Fruit fly (Drosophila melanogaster): ENCODE measurements around the gene CG15172.

Gene CG15172

DNA sequence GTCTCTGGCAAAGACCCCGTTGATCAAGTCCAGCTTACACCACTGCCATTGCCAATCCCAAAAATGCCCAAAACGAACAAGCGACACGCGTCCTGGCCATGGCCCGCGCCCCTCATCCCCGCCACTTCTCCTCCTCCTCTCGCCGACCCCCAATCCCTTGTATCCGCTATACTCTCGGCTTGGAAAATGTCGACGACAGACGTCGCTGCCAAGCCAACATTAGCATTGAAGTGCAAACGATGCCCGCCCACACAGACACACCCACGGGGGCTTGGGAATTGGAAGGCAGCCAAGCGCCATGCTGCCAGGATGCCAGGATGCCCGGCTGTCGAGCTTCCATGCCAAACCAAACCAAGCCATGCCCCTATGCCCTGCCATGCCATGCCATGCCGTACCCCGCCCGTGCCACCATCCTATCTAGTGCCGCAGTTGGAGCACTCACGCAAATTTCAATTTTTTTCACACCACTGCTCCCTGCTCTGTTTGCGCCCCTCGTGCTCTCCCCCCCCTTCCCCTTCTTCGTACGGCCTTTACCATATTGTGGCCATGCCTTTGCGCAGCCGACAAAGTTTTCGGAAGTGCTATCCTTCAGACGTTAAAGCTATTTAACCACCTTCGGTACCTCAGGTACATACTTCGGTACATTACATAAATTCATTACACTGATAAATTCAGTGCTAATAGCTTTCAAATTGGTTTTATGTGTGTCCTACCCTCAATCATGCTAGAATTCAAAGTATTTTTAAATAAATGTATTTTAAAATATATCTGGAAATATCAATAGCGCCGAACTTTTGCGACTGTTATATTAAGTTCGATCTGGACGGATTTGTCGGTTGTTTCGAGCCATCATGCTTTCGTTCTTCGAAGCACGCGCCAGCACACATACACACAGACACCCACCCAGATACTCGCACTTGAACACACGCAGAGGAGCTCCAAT, 668 bp upstream of the CG15172 start:
- TF ChIP-seq CG6276 (GFP tag; optimal IDR thresholded peaks at IDR 0.05) (peak; percentile 72), CG31627 (GFP tag; optimal IDR thresholded peaks at IDR 0.05) (peak; percentile 72), Blimp-1 (GFP tag; optimal IDR thresholded peaks at IDR 0.05) (peak; percentile 61), CG9139 (GFP tag; optimal IDR thresholded peaks at IDR 0.05) (peak; percentile 80), CG3032 (tag; optimal IDR thresholded peaks at IDR 0.05) (peak; percentile 90), CG7368 (GFP tag; optimal IDR thresholded peaks at IDR 0.05) (peak; percentile 53), vri (GFP tag; optimal IDR thresholded peaks at IDR 0.05) (peak; percentile 68), CG6792 (GFP tag; optimal IDR thresholded peaks at IDR 0.05) (peak; percentile 82), Eip75B (GFP tag; optimal IDR thresholded peaks at IDR 0.05) (peak; percentile 78), CG10631 (GFP tag; optimal IDR thresholded peaks at IDR 0.05) (peak; percentile 84), cyc (GFP tag; optimal IDR thresholded peaks at IDR 0.05) (peak; percentile 71), CG11902 (GFP tag; optimal IDR thresholded peaks at IDR 0.05) (peak; percentile 66), Hr39 (GFP tag; optimal IDR thresholded peaks at IDR 0.05) (peak; percentile 67), lz (GFP tag; optimal IDR thresholded peaks at IDR 0.05) (peak; percentile 82), topi (GFP tag; optimal IDR thresholded peaks at IDR 0.05) (peak; percentile 81), Eip93F (GFP tag; optimal IDR thresholded peaks at IDR 0.05) (peak; percentile 56), Hr4 (GFP tag; optimal IDR thresholded peaks at IDR 0.05) (peak; percentile 71), fkh (GFP tag; optimal IDR thresholded peaks at IDR 0.05) (peak; percentile 29), OdsH (GFP tag; optimal IDR thresholded peaks at IDR 0.05) (peak; percentile 84), dsx (GFP tag; optimal IDR thresholded peaks at IDR 0.05; ENCODE audit: poor library complexity, severe bottlenecking) (peak; percentile 84), acj6 (GFP tag; optimal IDR thresholded peaks at IDR 0.05) (peak; percentile 81), CG4318 (GFP tag; optimal IDR thresholded peaks at IDR 0.05) (peak; percentile 65), Ets96B (tag; optimal IDR thresholded peaks at IDR 0.05) (peak; percentile 90), CG8319 (GFP tag; optimal IDR thresholded peaks at IDR 0.05) (peak; percentile 56), CG8119 (GFP tag; IDR thresholded peaks at IDR 0.05) (peak; percentile 89), CG6808 (GFP tag; optimal IDR thresholded peaks at IDR 0.05) (peak; percentile 85), Hr38 (GFP tag; optimal IDR thresholded peaks at IDR 0.05) (no peak), eg (GFP tag; IDR thresholded peaks at IDR 0.05) (peak; percentile 53; the same call in 2 of the 3 replicates), achi (GFP tag; optimal IDR thresholded peaks at IDR 0.05) (peak; percentile 87), CG6854 (GFP tag; optimal IDR thresholded peaks at IDR 0.05) (peak; percentile 61), CG3919 (GFP tag; optimal IDR thresholded peaks at IDR 0.05) (peak; percentile 80), CG32006 (GFP tag; optimal IDR thresholded peaks at IDR 0.05) (peak; percentile 89), Sox102F (GFP tag; optimal IDR thresholded peaks at IDR 0.05) (peak; percentile 85), dac (GFP tag; optimal IDR thresholded peaks at IDR 0.05) (peak; percentile 53), CG10669 (GFP tag; optimal IDR thresholded peaks at IDR 0.05) (peak; percentile 84), CG8632 (GFP tag; optimal IDR thresholded peaks at IDR 0.05) (peak; percentile 84), Sox15 (GFP tag; optimal IDR thresholded peaks at IDR 0.05) (peak; percentile 62), Lpt (GFP tag; optimal IDR thresholded peaks at IDR 0.05) (peak; percentile 59), spab (GFP tag; optimal IDR thresholded peaks at IDR 0.05) (peak; percentile 84), Eip78C (GFP tag) (peak; percentile 97), CG11762 (GFP tag; optimal IDR thresholded peaks at IDR 0.05; ENCODE audit: insufficient read depth) (peak; percentile 57), svp (GFP tag) (peak; percentile 92), Ets21C (GFP tag; optimal IDR thresholded peaks at IDR 0.05) (peak; percentile 65), CG11294 (GFP tag; IDR thresholded peaks at IDR 0.05) (no peak; the same call in 1 of the 2 replicates), pdm3 (GFP tag; optimal IDR thresholded peaks at IDR 0.05) (peak; percentile 84), CG16779 (tag; optimal IDR thresholded peaks at IDR 0.05) (peak; percentile 83), salr (GFP tag; optimal IDR thresholded peaks at IDR 0.05) (peak; percentile 54 to 82), CG6163 (GFP tag; IDR thresholded peaks at IDR 0.05) (peak; percentile 66; the same call in 2 of the 3 replicates), Gug (GFP tag; IDR thresholded peaks at IDR 0.05) (0 out of 2 replicates have a peak, but pooled peaks have one; percentile 8)

Data from whole organism, prepupa.